Worm (Caenorhabditis elegans): ENCODE results near the gene sgn-1.

sgn-1 gene

DNA sequence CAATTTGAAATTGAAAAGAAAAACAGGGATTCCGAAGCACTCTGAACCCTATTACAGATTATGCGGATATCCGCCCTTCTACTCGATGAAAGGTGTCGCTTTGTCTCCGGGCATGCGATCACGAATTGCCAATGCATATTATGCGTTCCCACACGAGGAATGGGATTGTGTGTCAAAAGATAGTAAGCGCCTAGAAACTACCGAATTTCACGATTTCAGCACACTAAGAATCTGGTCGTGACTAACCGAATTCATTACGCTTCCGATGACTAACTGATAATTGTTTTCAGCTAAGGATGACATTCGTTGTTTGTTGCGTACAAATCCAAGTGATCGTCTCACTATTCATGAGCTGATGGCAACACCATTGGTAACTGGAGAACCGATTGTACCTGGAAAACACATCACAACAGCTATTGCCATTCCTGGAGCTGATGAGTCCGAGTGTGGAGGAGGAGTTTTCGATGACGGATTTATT, 37.1 kb downstream of the sgn-1 start:
- TF ChIP-seq unc-86 (tag; optimal IDR thresholded peaks at IDR 0.05) (no peak), snu-23 (GFP tag; optimal IDR thresholded peaks at IDR 0.05) (peak; percentile 11)

DNA sequence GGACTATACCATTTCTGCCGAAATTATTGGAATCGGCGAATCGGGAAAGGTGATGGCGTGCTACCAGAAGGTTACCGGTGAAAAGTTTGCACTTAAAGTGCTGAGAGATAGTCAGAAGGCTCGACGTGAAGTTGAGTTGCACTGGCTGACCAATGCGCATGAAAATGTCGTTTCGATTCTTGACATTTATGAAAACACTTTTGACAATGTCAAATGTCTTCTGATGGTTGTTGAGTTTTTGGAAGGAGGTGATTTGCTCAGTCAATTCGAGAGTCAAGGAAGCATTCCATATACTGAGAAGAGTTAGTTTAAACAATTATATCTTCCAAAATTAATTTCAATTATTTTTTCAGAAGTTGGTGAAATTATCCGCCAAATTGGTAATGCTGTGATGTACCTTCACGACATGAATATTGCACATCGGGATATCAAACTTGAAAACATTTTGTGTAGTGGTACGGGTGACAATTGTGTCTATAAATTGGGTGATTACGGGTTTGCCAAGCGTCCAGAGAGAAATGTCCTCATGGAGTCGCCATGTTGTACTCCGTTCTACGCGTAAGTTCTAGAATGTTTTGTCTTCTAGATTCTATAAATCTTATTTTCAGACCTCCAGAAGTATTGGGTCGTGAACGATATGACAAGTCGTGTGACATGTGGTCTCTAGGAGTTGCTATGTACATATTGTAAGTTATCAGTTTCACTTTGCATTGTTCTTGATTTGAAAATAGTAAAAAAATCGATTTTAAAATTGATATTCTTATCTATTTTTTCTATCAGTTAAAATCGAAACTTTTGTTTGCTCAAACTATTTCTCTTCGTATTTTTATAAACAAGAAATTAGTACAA, 37.8 kb downstream of the sgn-1 start:
- TF ChIP-seq sptf-1 (tag; optimal IDR thresholded peaks at IDR 0.05): no peak
- no peak for TF ChIP-seq lin-14 (GFP tag; optimal IDR thresholded peaks at IDR 0.05)
- peak; percentile 47 for TF ChIP-seq nhr-85 (tag)
- peak; percentile 23 for TF ChIP-seq rnt-1 (tag; optimal IDR thresholded peaks at IDR 0.05)
- TF ChIP-seq nhr-90 (tag; optimal IDR thresholded peaks at IDR 0.05; ENCODE audit: poor library complexity): no peak
- no peak for TF ChIP-seq sup-37 (GFP tag; optimal IDR thresholded peaks at IDR 0.05)
- peak; percentile 15 for TF ChIP-seq C04F5.9 (tag; optimal IDR thresholded peaks at IDR 0.05)
- no peak for TF ChIP-seq aha-1 (tag; optimal IDR thresholded peaks at IDR 0.05)
- TF ChIP-seq nhr-84 (tag; optimal IDR thresholded peaks at IDR 0.05): no peak
- TF ChIP-seq lir-3 (tag; optimal IDR thresholded peaks at IDR 0.05; ENCODE audit: poor library complexity): peak; percentile 23
- peak; percentile 34 for TF ChIP-seq ama-1 (optimal IDR thresholded peaks at IDR 0.05)
- TF ChIP-seq elt-2 (tag; optimal IDR thresholded peaks at IDR 0.05): peak; percentile 39
- TF ChIP-seq efl-1 (optimal IDR thresholded peaks at IDR 0.05): no peak
- peak in 1 of 2 experiments; percentile 15 for TF ChIP-seq efl-1 (GFP tag; optimal IDR thresholded peaks at IDR 0.05 in 1 of 2)
- no peak for TF ChIP-seq ztf-11 (tag; optimal IDR thresholded peaks at IDR 0.05)

DNA sequence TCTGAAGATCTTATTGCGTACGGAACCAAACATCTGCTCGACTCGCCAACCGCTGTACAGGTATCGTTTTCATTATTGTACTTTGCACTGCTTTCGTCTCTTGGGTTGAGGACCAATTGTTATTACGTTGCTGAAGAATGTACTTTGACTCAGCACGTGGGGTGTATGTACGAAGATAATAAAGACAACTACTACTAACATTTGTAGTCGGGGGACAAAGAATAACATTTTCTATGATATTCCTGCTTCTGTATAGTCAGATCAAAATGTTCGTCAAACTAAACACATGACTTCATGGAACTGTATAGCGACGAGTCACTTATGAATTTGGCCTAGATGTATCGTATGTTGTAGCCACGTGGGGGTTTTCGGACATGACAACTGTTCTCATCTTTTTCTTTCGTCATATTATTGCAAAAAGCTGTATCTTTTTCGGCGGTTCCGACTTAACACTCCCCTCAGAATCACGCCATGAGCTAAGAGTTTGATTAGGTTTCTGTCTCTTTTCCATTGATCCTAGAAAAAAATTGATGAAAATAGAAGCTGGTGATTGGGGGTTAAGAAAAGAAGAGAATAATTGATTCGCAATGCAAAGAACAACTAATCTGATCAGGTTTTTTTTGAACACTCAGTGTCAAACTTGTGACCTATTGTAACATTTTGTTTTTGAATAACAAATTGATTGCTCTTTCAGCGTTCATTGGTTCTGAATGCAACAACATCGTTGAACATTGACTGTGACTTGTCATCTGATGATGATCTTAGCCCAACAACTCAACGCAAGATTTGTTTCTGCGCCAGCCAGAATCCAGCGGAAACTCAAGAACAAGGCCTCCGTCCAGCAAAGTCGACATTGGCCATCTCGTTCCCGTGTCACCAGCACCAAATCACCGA, 38.7 kb downstream of the sgn-1 start:
- TF ChIP-seq nhr-90 (tag; optimal IDR thresholded peaks at IDR 0.05; ENCODE audit: poor library complexity): peak; percentile 35
- no peak for TF ChIP-seq egl-27 (tag; optimal IDR thresholded peaks at IDR 0.05)
- TF ChIP-seq C16A3.4 (tag; optimal IDR thresholded peaks at IDR 0.05): peak; percentile 9
- TF ChIP-seq nhr-71 (tag; optimal IDR thresholded peaks at IDR 0.05): peak; percentile 62
- TF ChIP-seq ces-1 (GFP tag; optimal IDR thresholded peaks at IDR 0.05): no peak
- no peak for TF ChIP-seq ets-5 (GFP tag; IDR thresholded peaks at IDR 0.05)
- peak; percentile 42 for TF ChIP-seq nhr-20 (tag; optimal IDR thresholded peaks at IDR 0.05)
- TF ChIP-seq zip-4 (GFP tag; optimal IDR thresholded peaks at IDR 0.05): no peak
- no peak for TF ChIP-seq tbx-2 (tag; optimal IDR thresholded peaks at IDR 0.05)
- TF ChIP-seq sox-4 (tag; optimal IDR thresholded peaks at IDR 0.05): no peak
- no peak for TF ChIP-seq nhr-237 (tag; optimal IDR thresholded peaks at IDR 0.05)
- no peak for TF ChIP-seq lin-15B (tag; optimal IDR thresholded peaks at IDR 0.05)
- TF ChIP-seq grh-1 (GFP tag; IDR thresholded peaks at IDR 0.05): 0 out of 2 replicates have a peak, but pooled peaks have one; percentile 24
- TF ChIP-seq unc-130 (tag; optimal IDR thresholded peaks at IDR 0.05): peak; percentile 52
- peak; percentile 24 for TF ChIP-seq nhr-47 (tag; optimal IDR thresholded peaks at IDR 0.05)
- TF ChIP-seq lin-13 (GFP tag; optimal IDR thresholded peaks at IDR 0.05): peak; percentile 31
- peak; percentile 90 for TF ChIP-seq nhr-19 (GFP tag; conservative IDR thresholded peaks at IDR 0.05)
- peak in 1 of 6 experiments; percentile 59 for TF ChIP-seq elt-3 (tag; optimal IDR thresholded peaks at IDR 0.05)
- peak; percentile 36 for TF ChIP-seq blmp-1 (tag; optimal IDR thresholded peaks at IDR 0.05)
- no peak for TF ChIP-seq Y116A8C.19 (tag; optimal IDR thresholded peaks at IDR 0.05; ENCODE audit: borderline replicate concordance)
- TF ChIP-seq aly-2 (tag; optimal IDR thresholded peaks at IDR 0.05): peak; percentile 31
- peak; percentile 31 for TF ChIP-seq lir-3 (tag; optimal IDR thresholded peaks at IDR 0.05; ENCODE audit: poor library complexity)
- TF ChIP-seq rnt-1 (tag; optimal IDR thresholded peaks at IDR 0.05): peak; percentile 50
- TF ChIP-seq efl-1 (optimal IDR thresholded peaks at IDR 0.05): no peak
- peak in 1 of 2 experiments; percentile 91 for TF ChIP-seq efl-1 (GFP tag; optimal IDR thresholded peaks at IDR 0.05 in 1 of 2)
- TF ChIP-seq snu-23 (GFP tag; optimal IDR thresholded peaks at IDR 0.05): peak; percentile 19
- peak; percentile 33 for TF ChIP-seq ztf-4 (tag; optimal IDR thresholded peaks at IDR 0.05)
- TF ChIP-seq lsy-2 (tag; optimal IDR thresholded peaks at IDR 0.05): peak in 1 of 2 experiments; percentile 47
- TF ChIP-seq nhr-85 (tag): peak; percentile 79
- TF ChIP-seq mep-1 (tag; optimal IDR thresholded peaks at IDR 0.05): peak; percentile 1
- peak in 1 of 2 experiments; percentile 57 for TF ChIP-seq mdl-1 (tag; optimal IDR thresholded peaks at IDR 0.05)
- TF ChIP-seq efl-3 (GFP tag; optimal IDR thresholded peaks at IDR 0.05): no peak
- no peak for TF ChIP-seq ceh-90 (tag; optimal IDR thresholded peaks at IDR 0.05)
- TF ChIP-seq lin-14 (GFP tag; optimal IDR thresholded peaks at IDR 0.05): peak; percentile 36
- peak in 1 of 2 experiments; percentile 55 for TF ChIP-seq lin-35 (GFP tag; optimal IDR thresholded peaks at IDR 0.05)

Data from whole organism, L1 larva.